Fruit fly (Drosophila melanogaster) whole organism, adult: Measurements from ENCODE around the gene CG7824.
A peak's percentile ranks its signal among the peaks of the same experiment; 100 is the strongest.

Experiments
- CG11617 ChIP-seq: fragments of 200-800 bp; sonication (Bioruptor generic); optimal IDR thresholded peaks from 2 replicates; lab custom pipeline; 2017; ENCODE audit warnings: mild to moderate bottlenecking, missing biosample characterization, missing genetic modification reagents, missing genetic modification characterization
- CG12768 ChIP-seq: fragments of 200-800 bp; sonication (Bioruptor generic); optimal IDR thresholded peaks from 2 replicates; lab custom pipeline; 2017; ENCODE audit warnings: missing biosample characterization, missing genetic modification characterization, mild to moderate bottlenecking, moderate library complexity, missing genetic modification reagents
- CG14711 ChIP-seq: fragments of 200-800 bp; sonication (Bioruptor generic); optimal IDR thresholded peaks from 2 replicates; lab custom pipeline; 2018; ENCODE audit warnings: missing biosample characterization, mild to moderate bottlenecking, missing genetic modification characterization, moderate library complexity
- CG1620 ChIP-seq: fragments of 200-800 bp; sonication (Bioruptor generic); optimal IDR thresholded peaks from 2 replicates; lab custom pipeline; 2016; ENCODE audit warnings: missing biosample characterization, missing genetic modification characterization
- CG33017 ChIP-seq: fragments of 200-800 bp; sonication (Bioruptor generic); optimal IDR thresholded peaks from 2 replicates; lab custom pipeline; 2018; ENCODE audit warnings: missing biosample characterization, mild to moderate bottlenecking, missing genetic modification characterization, moderate library complexity
- CG5204 ChIP-seq: fragments of 200-800 bp; sonication (Bioruptor generic); optimal IDR thresholded peaks from 2 replicates; lab custom pipeline; 2016; ENCODE audit warnings: missing biosample characterization, missing genetic modification characterization
- CG7045 ChIP-seq: fragments of 200-800 bp; sonication (Bioruptor generic); optimal IDR thresholded peaks from 2 replicates; lab custom pipeline; 2017; ENCODE audit warnings: missing biosample characterization, mild to moderate bottlenecking, missing genetic modification characterization
- CG7101 ChIP-seq: fragments of 200-800 bp; sonication (Bioruptor generic); optimal IDR thresholded peaks from 2 replicates; lab custom pipeline; 2018; ENCODE audit warnings: missing biosample characterization, mild to moderate bottlenecking, missing genetic modification characterization, moderate library complexity
- Clk ChIP-seq: fragments of 200-800 bp; sonication (Bioruptor generic); optimal IDR thresholded peaks from 2 replicates; lab custom pipeline; 2017; ENCODE audit warnings: missing biosample characterization, missing genetic modification characterization
- Crg-1 ChIP-seq: fragments of 200-800 bp; sonication (Bioruptor generic); optimal IDR thresholded peaks from 2 replicates; lab custom pipeline; 2016; ENCODE audit warnings: missing biosample characterization, missing genetic modification characterization
- Hr96 ChIP-seq: fragments of 200-800 bp; sonication (Bioruptor generic); optimal IDR thresholded peaks from 2 replicates; lab custom pipeline; 2016; ENCODE audit warnings: missing biosample characterization, missing genetic modification characterization
- Mnt ChIP-seq: fragments of 200-800 bp; sonication (Bioruptor generic); optimal IDR thresholded peaks from 2 replicates; lab custom pipeline; 2016; ENCODE audit warnings: missing biosample characterization, mild to moderate bottlenecking, missing genetic modification characterization
- bab1 ChIP-seq: fragments of 200-800 bp; sonication (Bioruptor generic); optimal IDR thresholded peaks from 3 replicates; lab custom pipeline; 2019; ENCODE audit warnings: missing biosample characterization, mild to moderate bottlenecking, missing genetic modification characterization, moderate library complexity
- cic ChIP-seq: fragments of 200-800 bp; sonication (Bioruptor generic); optimal IDR thresholded peaks from 2 replicates; lab custom pipeline; 2017; ENCODE audit warnings: missing biosample characterization, mild to moderate bottlenecking, missing genetic modification characterization, moderate library complexity
- cnc ChIP-seq, 2 experiments: fragments of >200 bp; optimal IDR thresholded peaks; 2 replicates each; lab custom pipeline; 2017
- kay ChIP-seq: fragments of 200-800 bp; sonication (Bioruptor generic); peaks from one replicate; lab custom pipeline; 2016; ENCODE audit warnings: missing biosample characterization, missing genetic modification characterization, borderline replicate concordance
- ovo ChIP-seq: fragments of 200-800 bp; sonication (Bioruptor generic); optimal IDR thresholded peaks from 2 replicates; lab custom pipeline; 2016; ENCODE audit warnings: missing biosample characterization, missing genetic modification characterization
- pad ChIP-seq: fragments of 200-800 bp; sonication (Bioruptor generic); optimal IDR thresholded peaks from 3 replicates; lab custom pipeline; 2017; ENCODE audit warnings: missing biosample characterization, missing genetic modification characterization, mild to moderate bottlenecking, moderate library complexity, missing genetic modification reagents
- tj ChIP-seq: fragments of 200-800 bp; sonication (Bioruptor generic); optimal IDR thresholded peaks from 3 replicates; lab custom pipeline; 2017; ENCODE audit warnings: missing biosample characterization, mild to moderate bottlenecking, missing genetic modification characterization, moderate library complexity
- toe ChIP-seq: fragments of 200-800 bp; sonication (Bioruptor generic); optimal IDR thresholded peaks from 2 replicates; lab custom pipeline; 2016; ENCODE audit warnings: missing biosample characterization, missing genetic modification characterization

Gene CG7824

DNA sequence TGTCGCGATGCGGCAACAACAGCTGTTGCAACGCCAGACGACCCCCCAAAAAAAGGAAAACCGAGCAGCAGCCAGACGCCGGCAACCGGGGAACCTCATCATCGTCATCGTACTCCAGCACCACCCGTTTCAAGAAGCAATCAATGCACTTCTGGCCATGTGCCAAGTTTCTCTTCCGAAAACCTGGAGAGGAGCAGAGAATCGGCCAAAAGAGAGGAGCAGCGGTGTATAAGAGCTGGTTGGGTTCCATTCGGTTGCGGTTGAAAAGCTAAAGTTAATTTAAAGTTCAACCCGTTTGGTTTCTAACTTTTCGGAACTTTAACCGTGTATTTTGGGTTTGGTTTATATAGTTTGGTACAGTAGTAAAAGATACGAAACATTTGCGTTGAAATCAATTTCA, 17.5 kb upstream of the CG7824 start:
- no peak for TF ChIP-seq CG7045 (GFP tag; lab: Kevin White, UChicago)
- TF ChIP-seq kay (GFP tag; lab: Kevin White, UChicago): no peak
- TF ChIP-seq Clk (GFP tag; lab: Kevin White, UChicago): no peak
- no peak for TF ChIP-seq CG1620 (GFP tag; lab: Kevin White, UChicago)
- TF ChIP-seq Crg-1 (GFP tag; lab: Kevin White, UChicago): no peak
- TF ChIP-seq CG11617: no peak
- no peak for TF ChIP-seq Mnt (GFP tag; lab: Kevin White, UChicago)

DNA sequence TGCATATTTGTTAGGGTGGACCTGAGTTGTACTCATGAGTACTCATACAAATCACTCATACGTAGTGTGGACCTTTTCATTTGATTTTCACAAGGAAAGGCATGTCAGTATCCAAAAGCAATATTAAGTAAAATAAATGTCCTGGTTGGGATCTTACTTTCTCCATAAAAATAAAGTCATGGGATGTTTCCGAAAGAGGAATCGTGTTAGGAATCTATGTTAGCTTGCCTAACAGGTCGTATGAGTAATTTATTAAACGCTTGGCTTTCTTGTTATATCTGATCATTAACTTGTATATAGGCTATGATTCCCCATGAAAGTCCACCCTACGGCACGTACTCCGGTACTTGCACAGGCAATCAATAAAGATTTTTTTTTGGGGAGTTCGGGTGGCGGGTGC, 17.1 kb upstream of the CG7824 start:
- TF ChIP-seq Clk (GFP tag; lab: Kevin White, UChicago) (no peak), CG12768 (no peak), Hr96 (GFP tag; lab: Kevin White, UChicago) (no peak), CG11617 (peak; percentile 16), CG7101 (tag; lab: Kevin White, UChicago) (peak; percentile 18), CG5204 (GFP tag; lab: Kevin White, UChicago) (no peak), tj (no peak), CG14711 (tag; lab: Kevin White, UChicago) (peak; percentile 6), bab1 (peak; percentile 16), Crg-1 (GFP tag; lab: Kevin White, UChicago) (no peak), CG33017 (no peak), toe (no peak), Mnt (GFP tag; lab: Kevin White, UChicago) (no peak), CG7045 (GFP tag; lab: Kevin White, UChicago) (no peak), ovo (GFP tag; lab: Kevin White, UChicago) (no peak), cnc (optimal IDR thresholded peaks at IDR 0.05; lab: Kevin White, UChicago) (no peak), kay (GFP tag; lab: Kevin White, UChicago) (peak; percentile 57), CG1620 (GFP tag; lab: Kevin White, UChicago) (no peak), pad (GFP tag; lab: Kevin White, UChicago) (no peak)

DNA sequence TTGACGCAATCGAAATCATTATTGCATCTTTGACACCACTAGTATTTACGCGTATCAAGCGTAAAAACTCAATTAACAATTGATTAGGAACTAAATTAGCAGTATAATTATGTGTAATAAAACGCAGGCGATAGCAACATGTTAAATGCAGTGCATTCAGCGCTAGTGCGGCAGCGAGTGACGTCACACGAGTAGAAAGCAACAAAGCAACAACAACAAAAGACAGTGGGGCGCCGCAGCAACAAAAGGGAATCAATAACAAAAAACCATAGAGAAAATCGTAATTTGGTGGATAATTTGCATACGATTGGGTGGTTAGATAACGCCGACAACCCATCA, 10.6 kb upstream of the CG7824 start, which contains the start of gene CG34133:
Gene CG34133 (plus strand): TSS at position 16 of the 339 bp plus-strand sequence.
- TF ChIP-seq CG33017: no peak
- TF ChIP-seq CG7101 (tag; lab: Kevin White, UChicago): no peak
- no peak for TF ChIP-seq Mnt (GFP tag; lab: Kevin White, UChicago)
- no peak for TF ChIP-seq kay (GFP tag; lab: Kevin White, UChicago)
- no peak for TF ChIP-seq pad (GFP tag; lab: Kevin White, UChicago)
- TF ChIP-seq Crg-1 (GFP tag; lab: Kevin White, UChicago): no peak
- no peak for TF ChIP-seq CG5204 (GFP tag; lab: Kevin White, UChicago)
- no peak for TF ChIP-seq CG12768
- TF ChIP-seq CG7045 (GFP tag; lab: Kevin White, UChicago): no peak
- TF ChIP-seq cic (GFP tag; lab: Kevin White, UChicago): no peak
- TF ChIP-seq CG1620 (GFP tag; lab: Kevin White, UChicago): no peak
- TF ChIP-seq ovo (GFP tag; lab: Kevin White, UChicago): no peak
- no peak for TF ChIP-seq Clk (GFP tag; lab: Kevin White, UChicago)
- no peak for TF ChIP-seq toe
- no peak for TF ChIP-seq CG14711 (tag; lab: Kevin White, UChicago)
- no peak for TF ChIP-seq tj
- TF ChIP-seq CG11617: no peak
- no peak for TF ChIP-seq bab1
- no peak for TF ChIP-seq cnc (optimal IDR thresholded peaks at IDR 0.05; lab: Kevin White, UChicago)

DNA sequence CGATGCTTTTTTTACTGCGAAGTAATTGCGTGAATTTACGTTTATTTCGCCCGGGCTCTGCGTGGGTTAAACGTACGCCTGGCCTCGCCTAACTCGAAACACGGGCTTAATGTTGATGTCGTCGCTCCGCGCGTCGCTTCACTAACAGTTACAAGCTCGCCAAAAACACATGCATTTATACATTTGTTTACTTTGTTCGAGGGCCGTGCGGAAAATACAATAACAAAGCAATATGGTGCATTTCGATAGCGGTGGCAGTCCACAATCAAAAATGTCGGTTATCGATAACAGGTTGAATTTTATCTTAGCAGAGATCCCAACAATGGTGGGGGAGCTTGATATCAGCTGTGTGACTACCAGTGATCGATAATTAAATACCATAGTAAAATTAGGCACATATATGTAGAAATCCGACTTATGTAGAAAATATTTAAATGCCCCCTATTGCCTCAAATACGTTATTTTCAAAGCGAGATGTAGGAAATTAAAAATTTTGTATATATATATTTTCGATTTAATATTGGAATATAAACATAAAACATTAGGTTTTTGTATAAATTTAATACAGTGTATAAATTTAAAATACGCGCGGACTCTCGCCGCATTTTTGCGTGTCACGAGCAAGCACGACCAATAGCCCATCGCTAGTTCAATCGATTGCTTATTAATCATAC, 10.1 kb upstream of the CG7824 start, which contains the start of gene Zip99C:
Gene Zip99C (minus strand): TSS at position 220 of the 674 bp plus-strand sequence.
- TF ChIP-seq cic (GFP tag; lab: Kevin White, UChicago) (peak; percentile 42), CG33017 (no peak), CG14711 (tag; lab: Kevin White, UChicago) (peak; percentile 29), cnc (optimal IDR thresholded peaks at IDR 0.05; lab: Kevin White, UChicago) (no peak), pad (GFP tag; lab: Kevin White, UChicago) (peak; percentile 32), CG7045 (GFP tag; lab: Kevin White, UChicago) (peak; percentile 14), CG5204 (GFP tag; lab: Kevin White, UChicago) (no peak), CG11617 (peak; percentile 36), ovo (GFP tag; lab: Kevin White, UChicago) (peak; percentile 20), kay (GFP tag; lab: Kevin White, UChicago) (peak; percentile 100), Mnt (GFP tag; lab: Kevin White, UChicago) (peak; percentile 90), tj (no peak), bab1 (peak; percentile 28), CG12768 (no peak), CG1620 (GFP tag; lab: Kevin White, UChicago) (peak; percentile 57), CG7101 (tag; lab: Kevin White, UChicago) (peak; percentile 21), Crg-1 (GFP tag; lab: Kevin White, UChicago) (peak; percentile 1)

DNA sequence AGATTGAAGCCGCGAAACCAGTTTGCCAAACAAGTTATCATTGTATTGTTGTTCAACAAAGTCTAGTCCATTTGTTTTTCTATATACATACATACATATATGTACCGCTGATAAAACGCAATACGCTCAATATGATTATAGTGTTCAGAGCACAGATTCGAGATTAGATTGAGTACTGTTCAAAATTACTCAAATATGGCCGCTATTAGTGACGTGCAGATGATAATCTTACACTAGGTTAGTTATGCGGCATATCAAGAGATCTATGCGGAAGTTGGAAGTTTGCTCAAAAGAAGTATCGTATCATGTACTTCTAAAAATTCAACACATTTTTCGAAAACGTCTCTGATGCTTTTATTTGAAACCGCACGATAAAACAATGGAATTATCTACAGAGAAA, 9.2 kb upstream of the CG7824 start:
- no peak for TF ChIP-seq bab1
- TF ChIP-seq Mnt (GFP tag; lab: Kevin White, UChicago): no peak
- TF ChIP-seq tj: no peak
- TF ChIP-seq toe: no peak
- no peak for TF ChIP-seq CG33017
- no peak for TF ChIP-seq CG7101 (tag; lab: Kevin White, UChicago)
- TF ChIP-seq CG7045 (GFP tag; lab: Kevin White, UChicago): no peak
- TF ChIP-seq CG12768: no peak
- no peak for TF ChIP-seq kay (GFP tag; lab: Kevin White, UChicago)
- TF ChIP-seq CG1620 (GFP tag; lab: Kevin White, UChicago): no peak
- TF ChIP-seq cnc (optimal IDR thresholded peaks at IDR 0.05; lab: Kevin White, UChicago): no peak
- no peak for TF ChIP-seq CG14711 (tag; lab: Kevin White, UChicago)
- no peak for TF ChIP-seq pad (GFP tag; lab: Kevin White, UChicago)
- TF ChIP-seq Crg-1 (GFP tag; lab: Kevin White, UChicago): no peak
- TF ChIP-seq Clk (GFP tag; lab: Kevin White, UChicago): no peak
